Worm (Caenorhabditis elegans) whole organism, midembryonic: ENCODE results near the gene C16C8.7.

Experiments
- T22C8.4 ChIP-seq: fragments of 200-800 bp; sonication (Bioruptor generic); IDR thresholded peaks from 2 replicates; pipeline ENCODE4 v1.3.6; 2022; ENCODE audit warnings: missing genetic modification characterization, missing compliant biosample characterization
- cog-1 ChIP-seq: sonication (generic microtip); optimal IDR thresholded peaks from 2 replicates; lab custom pipeline; 2016; ENCODE audit warnings: missing genetic modification characterization, missing compliant biosample characterization
- flt-1 ChIP-seq: fragments of 200-800 bp; sonication (Bioruptor generic); IDR thresholded peaks from 2 replicates; pipeline ENCODE4 v1.3.6; 2022; ENCODE audit warnings: missing genetic modification characterization, missing compliant biosample characterization
- klf-2 ChIP-seq: fragments of 200-800 bp; sonication (Bioruptor generic); conservative IDR thresholded peaks from 2 replicates; pipeline ENCODE4 v1.3.6; 2022; ENCODE audit warnings: missing genetic modification reagents, missing genetic modification characterization, missing compliant biosample characterization
- med-1 ChIP-seq: sonication (generic microtip); optimal IDR thresholded peaks from 2 replicates; lab custom pipeline; 2017; ENCODE audit warnings: missing genetic modification characterization, mild to moderate bottlenecking, missing compliant biosample characterization, antibody characterized with exemption, missing genetic modification reagents; ENCODE audit not compliant: insufficient read depth
- ref-1 ChIP-seq: fragments of 200-800 bp; sonication (Bioruptor generic); conservative IDR thresholded peaks from 2 replicates; pipeline ENCODE4 v1.3.6; 2022; ENCODE audit warnings: missing genetic modification reagents, missing genetic modification characterization, missing compliant biosample characterization
- tab-1 ChIP-seq: fragments of 200-800 bp; sonication (Bioruptor generic); IDR thresholded peaks from 2 replicates; pipeline ENCODE4 v1.3.6; 2022; ENCODE audit warnings: missing genetic modification characterization, missing compliant biosample characterization
- ztf-23 ChIP-seq: fragments of 200-800 bp; sonication (Bioruptor generic); IDR thresholded peaks from 2 replicates; pipeline ENCODE4 v1.3.6; 2022; ENCODE audit warnings: missing genetic modification reagents, missing genetic modification characterization, missing compliant biosample characterization
- ztf-29 ChIP-seq: fragments of 200-800 bp; sonication (Bioruptor generic); IDR thresholded peaks from 2 replicates; pipeline ENCODE4 v1.3.6; 2022; ENCODE audit warnings: missing genetic modification reagents, missing genetic modification characterization, missing compliant biosample characterization

Gene C16C8.7

DNA sequence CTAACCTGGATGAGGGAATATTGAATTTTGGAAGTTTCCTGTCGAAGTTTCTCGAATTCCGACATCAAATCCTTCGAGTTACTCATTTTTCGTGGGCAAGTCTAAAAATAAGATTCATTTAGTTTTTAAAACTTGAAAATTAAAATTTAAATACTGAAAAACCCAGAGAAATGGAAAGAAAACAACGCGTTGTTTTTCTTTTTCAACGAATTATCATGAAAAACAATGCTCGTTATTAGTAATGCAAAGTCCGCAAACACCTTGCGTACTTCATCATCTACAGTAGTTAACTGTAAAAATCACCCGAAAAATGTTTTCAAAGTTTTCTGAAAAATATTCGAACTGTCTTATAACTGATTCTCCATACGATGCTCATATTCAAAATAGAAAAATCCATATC is 15.7 kb downstream of the C16C8.7 start, which contains the start of gene C16C8.4:
Gene C16C8.4 (minus strand): TSS at position 101 of the 400 bp plus-strand sequence.
- TF ChIP-seq med-1 (no peak), T22C8.4 (GFP tag; lab: Robert Waterston, UW) (no peak), ref-1 (GFP tag; lab: Robert Waterston, UW) (no peak), ztf-23 (GFP tag; lab: Robert Waterston, UW) (no peak), cog-1 (tag; lab: Kevin White, UChicago) (no peak), klf-2 (GFP tag; lab: Robert Waterston, UW) (no peak)

DNA sequence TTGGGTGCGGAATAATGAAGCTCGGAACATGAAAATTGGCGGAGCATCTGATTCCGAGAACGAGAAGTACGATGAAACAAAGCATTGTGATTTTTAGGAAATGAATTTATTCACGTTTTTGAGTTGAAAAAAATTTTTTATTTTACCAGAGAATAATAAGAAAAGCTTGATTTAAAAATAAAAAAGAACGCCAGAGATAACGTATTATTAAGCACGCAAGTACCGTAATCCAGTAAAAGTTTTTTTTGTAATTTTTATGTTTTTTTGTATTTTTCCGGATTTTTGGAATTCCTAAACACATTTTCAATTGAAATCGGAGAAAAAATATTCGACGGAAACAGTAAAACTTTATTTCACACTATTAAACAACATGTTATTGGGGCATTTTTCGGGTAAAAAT is 16.8 kb downstream of the C16C8.7 start, which contains the start of gene C16C8.22:
Gene C16C8.22 (minus strand): TSS at position 101 of the 400 bp plus-strand sequence.
- no peak for TF ChIP-seq cog-1 (tag; lab: Kevin White, UChicago)
- TF ChIP-seq ref-1 (GFP tag; lab: Robert Waterston, UW): no peak
- no peak for TF ChIP-seq tab-1 (GFP tag; lab: Robert Waterston, UW)
- TF ChIP-seq klf-2 (GFP tag; lab: Robert Waterston, UW): no peak
- TF ChIP-seq ztf-23 (GFP tag; lab: Robert Waterston, UW): no peak
- no peak for TF ChIP-seq T22C8.4 (GFP tag; lab: Robert Waterston, UW)
- no peak for TF ChIP-seq ztf-29
- no peak for TF ChIP-seq flt-1 (GFP tag; lab: Robert Waterston, UW)
- no peak for TF ChIP-seq med-1

DNA sequence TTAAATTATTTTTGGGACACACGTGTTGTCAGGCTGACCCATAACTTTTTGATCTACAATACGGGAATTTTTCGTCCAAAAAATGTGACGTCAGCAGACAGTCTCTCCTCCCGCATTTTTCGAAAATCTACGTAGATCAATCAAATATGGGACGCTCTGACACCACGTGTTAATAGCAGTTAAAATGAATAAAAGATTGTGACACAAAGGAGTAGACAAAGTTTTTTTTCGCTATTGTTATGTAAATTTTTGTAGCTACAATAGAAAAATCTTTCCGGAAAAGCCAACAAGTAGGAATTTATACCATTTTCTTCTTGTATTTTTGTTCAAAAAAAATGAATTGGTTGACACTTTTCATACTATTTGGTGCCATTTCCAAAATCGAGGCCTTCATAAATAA is 18.6 kb downstream of the C16C8.7 start, which contains the start of gene C16C8.27:
Gene C16C8.27 (plus strand): TSS at position 301 of the 400 bp plus-strand sequence.
- TF ChIP-seq T22C8.4 (GFP tag; lab: Robert Waterston, UW): no peak
- no peak for TF ChIP-seq ref-1 (GFP tag; lab: Robert Waterston, UW)
- TF ChIP-seq tab-1 (GFP tag; lab: Robert Waterston, UW): no peak
- TF ChIP-seq flt-1 (GFP tag; lab: Robert Waterston, UW): no peak
- TF ChIP-seq med-1: no peak
- no peak for TF ChIP-seq cog-1 (tag; lab: Kevin White, UChicago)
- TF ChIP-seq klf-2 (GFP tag; lab: Robert Waterston, UW): no peak
- no peak for TF ChIP-seq ztf-23 (GFP tag; lab: Robert Waterston, UW)
- TF ChIP-seq ztf-29: no peak

DNA sequence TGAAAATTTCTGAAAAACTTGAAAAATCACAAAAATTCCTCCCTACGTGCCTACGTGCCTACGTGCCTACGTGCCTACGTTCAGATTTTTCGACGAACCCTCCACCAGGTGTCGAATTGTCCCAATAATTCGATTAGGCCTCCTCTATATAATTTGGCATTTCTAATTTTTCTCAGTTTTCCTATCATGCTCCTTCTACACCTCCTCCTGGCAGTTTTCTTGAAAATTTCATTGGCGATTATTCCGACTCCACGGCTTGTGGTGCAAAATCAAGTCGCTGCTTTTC is 19.4 kb downstream of the C16C8.7 start, which contains the start of gene C16C8.17:
Gene C16C8.17 (plus strand): TSS at position 187 of the 286 bp plus-strand sequence.
- TF ChIP-seq cog-1 (tag; lab: Kevin White, UChicago) (no peak), T22C8.4 (GFP tag; lab: Robert Waterston, UW) (no peak), ztf-29 (no peak)

DNA sequence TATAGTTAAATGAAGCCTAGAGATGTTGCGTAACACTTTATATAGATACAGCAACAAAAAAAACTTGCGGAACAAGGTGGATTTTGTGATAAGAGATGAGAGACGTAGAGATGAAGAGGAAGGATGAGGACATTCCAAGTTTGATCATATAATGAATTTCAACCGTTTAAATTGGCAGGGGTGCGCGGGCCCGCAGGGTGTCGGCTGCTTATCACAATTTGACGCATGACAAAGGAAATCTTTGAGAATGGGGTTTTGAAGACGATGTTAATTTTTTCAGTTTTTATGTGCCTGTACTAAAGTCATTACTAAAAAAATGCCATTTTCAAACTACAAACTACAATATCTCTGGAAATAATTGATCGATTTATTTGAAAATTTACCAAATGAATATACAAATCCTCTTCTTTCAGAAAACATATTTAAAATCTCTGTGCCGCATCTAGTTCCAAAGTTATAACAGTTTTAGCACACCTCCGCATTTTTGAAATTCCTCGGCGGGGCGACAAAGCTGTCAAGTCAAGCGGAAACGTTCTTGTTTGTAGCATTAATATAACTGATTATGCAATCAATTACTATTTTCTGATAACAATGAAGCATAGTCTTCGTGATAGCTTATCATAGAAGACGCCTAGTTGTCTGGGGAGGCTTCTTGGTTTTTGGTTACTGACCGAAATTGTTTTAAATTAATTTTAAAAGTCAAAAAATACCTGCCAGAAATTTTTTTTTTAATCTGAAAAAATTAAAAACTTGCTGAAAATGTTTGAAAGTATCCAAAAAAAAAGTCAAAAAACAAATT is 19.9 kb downstream of the C16C8.7 start:
- TF ChIP-seq med-1 (no peak), klf-2 (GFP tag; lab: Robert Waterston, UW) (no peak), ztf-29 (no peak), ref-1 (GFP tag; lab: Robert Waterston, UW) (no peak), tab-1 (GFP tag; lab: Robert Waterston, UW) (no peak), cog-1 (tag; lab: Kevin White, UChicago) (no peak)

DNA sequence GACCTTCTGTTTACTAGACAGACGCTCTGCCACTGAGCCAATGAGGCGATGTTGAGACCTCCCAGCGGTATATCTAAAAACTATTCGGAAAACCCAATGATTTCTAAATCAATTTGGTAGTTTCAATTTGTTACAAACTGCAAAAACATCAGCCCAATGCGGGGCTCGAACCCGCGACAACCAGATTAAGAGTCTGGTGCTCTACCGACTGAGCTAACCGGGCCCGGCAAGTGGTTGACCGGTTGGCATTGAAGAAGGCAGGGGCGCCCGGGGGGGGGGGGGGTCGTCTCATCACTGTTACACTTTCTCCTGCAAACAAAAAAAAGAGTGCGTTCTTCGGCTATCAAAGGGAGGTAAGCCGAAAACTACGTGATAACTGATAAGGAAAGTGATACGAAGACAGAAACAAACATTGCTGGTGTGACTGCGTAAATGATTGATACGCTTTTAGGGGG is 20.7 kb downstream of the C16C8.7 start:
- TF ChIP-seq ztf-29 (0 out of 2 replicates have a peak, but pooled peaks have one; percentile 35), ref-1 (GFP tag; lab: Robert Waterston, UW) (peak; percentile 46; the same call in 1 of the 2 replicates), tab-1 (GFP tag; lab: Robert Waterston, UW) (peak; percentile 84), T22C8.4 (GFP tag; lab: Robert Waterston, UW) (peak; percentile 62; the same call in 1 of the 2 replicates), med-1 (no peak), ztf-23 (GFP tag; lab: Robert Waterston, UW) (peak; percentile 72), cog-1 (tag; lab: Kevin White, UChicago) (peak; percentile 14), flt-1 (GFP tag; lab: Robert Waterston, UW) (peak; percentile 85), klf-2 (GFP tag; lab: Robert Waterston, UW) (no peak)

DNA sequence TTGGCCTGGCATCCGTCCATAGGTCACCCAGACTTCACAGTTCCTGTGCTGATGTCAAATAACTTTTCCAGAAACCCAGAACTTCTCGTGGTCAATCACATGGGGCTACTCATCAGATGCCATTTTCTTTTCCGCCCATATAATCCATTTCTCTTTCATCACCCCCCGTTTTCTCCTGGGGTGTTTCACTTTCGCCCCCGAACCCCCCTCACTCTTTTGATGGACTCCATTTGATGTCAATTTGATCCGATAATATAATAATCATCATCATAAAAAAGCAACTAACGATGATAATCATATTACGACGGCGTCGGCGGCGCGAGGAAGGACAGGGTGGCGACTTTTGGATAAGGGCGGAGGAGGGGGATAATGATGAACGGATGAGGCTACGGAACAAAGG is 21.7 kb downstream of the C16C8.7 start:
- TF ChIP-seq cog-1 (tag; lab: Kevin White, UChicago) (no peak), med-1 (no peak), T22C8.4 (GFP tag; lab: Robert Waterston, UW) (no peak), klf-2 (GFP tag; lab: Robert Waterston, UW) (no peak), flt-1 (GFP tag; lab: Robert Waterston, UW) (no peak), ztf-29 (no peak), ref-1 (GFP tag; lab: Robert Waterston, UW) (no peak), ztf-23 (GFP tag; lab: Robert Waterston, UW) (no peak), tab-1 (GFP tag; lab: Robert Waterston, UW) (no peak)

DNA sequence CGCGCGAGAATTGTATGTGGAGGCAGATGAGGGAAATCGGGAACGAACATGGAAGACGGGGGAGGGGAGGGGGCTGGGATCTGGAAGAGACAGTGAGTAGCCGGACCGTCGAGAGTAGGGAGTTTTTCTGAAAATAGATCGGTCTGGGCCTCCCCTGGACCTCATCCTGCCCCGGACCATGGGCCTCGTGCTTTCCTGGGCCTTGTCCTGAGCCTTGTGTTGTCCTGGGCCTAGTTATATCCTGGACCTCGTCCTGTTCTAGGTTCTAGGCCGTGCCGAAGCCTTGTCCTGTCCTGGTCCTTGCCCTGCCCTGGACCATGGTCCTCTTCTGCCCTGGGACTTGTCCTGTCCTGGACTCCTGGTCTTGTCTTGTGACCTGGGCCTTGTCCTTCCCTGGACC is 22.6 kb downstream of the C16C8.7 start:
- no peak for TF ChIP-seq flt-1 (GFP tag; lab: Robert Waterston, UW)
- TF ChIP-seq ztf-23 (GFP tag; lab: Robert Waterston, UW): no peak
- TF ChIP-seq ztf-29: no peak
- no peak for TF ChIP-seq cog-1 (tag; lab: Kevin White, UChicago)
- TF ChIP-seq tab-1 (GFP tag; lab: Robert Waterston, UW): no peak
- TF ChIP-seq med-1: no peak
- TF ChIP-seq klf-2 (GFP tag; lab: Robert Waterston, UW): no peak
- TF ChIP-seq T22C8.4 (GFP tag; lab: Robert Waterston, UW): no peak
- no peak for TF ChIP-seq ref-1 (GFP tag; lab: Robert Waterston, UW)

DNA sequence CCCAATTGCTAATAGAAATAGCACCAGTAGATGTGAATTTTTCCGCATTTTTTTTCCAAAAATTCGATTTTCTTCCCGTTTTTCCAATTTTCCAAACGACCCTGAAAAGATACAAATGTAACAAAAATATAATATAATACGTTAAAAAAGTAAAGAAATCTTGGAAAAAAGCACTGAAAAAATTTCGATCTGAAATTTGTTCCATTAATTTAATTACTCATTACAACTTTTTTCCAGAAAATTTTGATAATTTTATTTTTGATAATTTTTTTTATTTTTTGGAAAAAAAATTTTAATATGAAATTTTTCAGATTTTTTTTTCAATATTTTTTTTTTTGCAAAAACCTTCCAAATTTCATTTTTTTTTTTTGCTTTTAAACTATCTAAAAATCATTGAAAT is 23.5 kb downstream of the C16C8.7 start, which contains the start of gene skpo-2:
Gene skpo-2 (minus strand): TSS at position 101 of the 400 bp plus-strand sequence.
- TF ChIP-seq T22C8.4 (GFP tag; lab: Robert Waterston, UW) (no peak), klf-2 (GFP tag; lab: Robert Waterston, UW) (no peak), cog-1 (tag; lab: Kevin White, UChicago) (no peak), ref-1 (GFP tag; lab: Robert Waterston, UW) (no peak), ztf-23 (GFP tag; lab: Robert Waterston, UW) (no peak), med-1 (no peak), flt-1 (GFP tag; lab: Robert Waterston, UW) (no peak), ztf-29 (no peak), tab-1 (GFP tag; lab: Robert Waterston, UW) (no peak)
